Worm (Caenorhabditis elegans) whole organism, mixed stage, embryonic: ENCODE results near the gene F08D12.7.

Experiments
- nhr-12 ChIP-seq: fragments of 150-350 bp; optimal IDR thresholded peaks from 2 replicates; lab custom pipeline; 2014; ENCODE audit warnings: missing biosample characterization, missing genetic modification characterization
- sem-2 ChIP-seq: fragments of 200-800 bp; sonication (Bioruptor generic); optimal IDR thresholded peaks from 2 replicates; lab custom pipeline; 2018; ENCODE audit warnings: mild to moderate bottlenecking, missing genetic modification characterization, missing compliant biosample characterization
- snpc-4 ChIP-seq: fragments of 150-350 bp; optimal IDR thresholded peaks from 2 replicates; lab custom pipeline; 2014; ENCODE audit warnings: missing biosample characterization, missing genetic modification characterization
- tbx-8 ChIP-seq: fragments of 200-800 bp; sonication (Bioruptor generic); optimal IDR thresholded peaks from 2 replicates; lab custom pipeline; 2018; ENCODE audit warnings: mild to moderate bottlenecking, missing genetic modification characterization, moderate library complexity, missing compliant biosample characterization
- unc-39 ChIP-seq: fragments of 150-350 bp; optimal IDR thresholded peaks from 2 replicates; lab custom pipeline; 2014; ENCODE audit warnings: missing biosample characterization, missing genetic modification characterization
- ztf-11 ChIP-seq: fragments of 150-350 bp; optimal IDR thresholded peaks from 2 replicates; lab custom pipeline; 2014; ENCODE audit warnings: missing biosample characterization, missing genetic modification characterization

- no peak for TF ChIP-seq nhr-12 (tag; lab: Kevin White, UChicago)
- TF ChIP-seq sem-2 (GFP tag; lab: Kevin White, UChicago) = no peak
- no peak for TF ChIP-seq unc-39 (tag; lab: Kevin White, UChicago)
- TF ChIP-seq snpc-4 (tag; lab: Kevin White, UChicago) = no peak
- no peak for TF ChIP-seq tbx-8 (GFP tag; lab: Kevin White, UChicago)
- no peak for TF ChIP-seq ztf-11 (tag; lab: Kevin White, UChicago)
These were observed 26.5 kb upstream of the F08D12.7 start for ce11 chrII:2795413-2795812.
